Worm (Caenorhabditis elegans) whole organism, L2 larva: ENCODE measurements around the gene pir-2.
A peak's percentile ranks its signal among the peaks of the same experiment; 100 is the strongest.

Experiments
- C34F6.9 ChIP-seq: fragments of 150-350 bp; optimal IDR thresholded peaks from 2 replicates; lab custom pipeline; 2014; ENCODE audit warnings: missing biosample characterization, missing genetic modification characterization
- F13H6.1 ChIP-seq: sonication (generic microtip); optimal IDR thresholded peaks from 2 replicates; lab custom pipeline; 2016; ENCODE audit warnings: missing genetic modification characterization, missing compliant biosample characterization
- R02D3.7 ChIP-seq: fragments of 150-350 bp; optimal IDR thresholded peaks from 2 replicates; lab custom pipeline; 2014; ENCODE audit warnings: missing biosample characterization, missing genetic modification characterization
- ZK546.5 ChIP-seq: sonication (generic microtip); optimal IDR thresholded peaks from 2 replicates; lab custom pipeline; 2017; ENCODE audit warnings: missing biosample characterization, missing genetic modification characterization
- alr-1 ChIP-seq: fragments of 150-350 bp; optimal IDR thresholded peaks from 2 replicates; lab custom pipeline; 2014; ENCODE audit warnings: missing biosample characterization, missing genetic modification characterization
- ama-1 ChIP-seq: fragments of 150-350 bp; optimal IDR thresholded peaks from 2 replicates; lab custom pipeline; 2018; ENCODE audit warnings: inconsistent platforms
- blmp-1 ChIP-seq: sonication (generic microtip); optimal IDR thresholded peaks from 2 replicates; lab custom pipeline; 2017; ENCODE audit warnings: missing genetic modification characterization, mild to moderate bottlenecking, missing compliant biosample characterization, antibody characterized with exemption, moderate library complexity; ENCODE audit not compliant: insufficient read depth
- ceh-82 ChIP-seq: fragments of 150-350 bp; optimal IDR thresholded peaks from 2 replicates; lab custom pipeline; 2014; ENCODE audit warnings: missing biosample characterization, missing genetic modification characterization
- crh-2 ChIP-seq: sonication (generic microtip); optimal IDR thresholded peaks from 2 replicates; lab custom pipeline; 2017; ENCODE audit warnings: missing biosample characterization, missing genetic modification characterization
- dmd-4 ChIP-seq: sonication (generic microtip); optimal IDR thresholded peaks from 2 replicates; lab custom pipeline; 2017; ENCODE audit warnings: missing biosample characterization, missing genetic modification characterization
- egl-27 ChIP-seq: sonication (generic microtip); optimal IDR thresholded peaks from 3 replicates; lab custom pipeline; 2017; ENCODE audit warnings: missing biosample characterization, missing genetic modification reagents, missing genetic modification characterization
- elt-1 ChIP-seq: fragments of 150-350 bp; optimal IDR thresholded peaks from 2 replicates; lab custom pipeline; 2014; ENCODE audit warnings: missing biosample characterization, missing genetic modification characterization
- elt-3 ChIP-seq: sonication (generic microtip); optimal IDR thresholded peaks from 2 replicates; lab custom pipeline; 2017; ENCODE audit warnings: missing biosample characterization, missing genetic modification characterization
- fos-1 ChIP-seq: fragments of 150-350 bp; optimal IDR thresholded peaks from 2 replicates; lab custom pipeline; 2014; ENCODE audit warnings: missing biosample characterization, missing genetic modification characterization
- lin-11 ChIP-seq: fragments of 150-350 bp; sonication (generic microtip); optimal IDR thresholded peaks from 2 replicates; lab custom pipeline; 2014; ENCODE audit warnings: missing biosample characterization, missing genetic modification characterization, inconsistent platforms, mixed read lengths
- lin-39 ChIP-seq: fragments of 150-350 bp; optimal IDR thresholded peaks from 2 replicates; lab custom pipeline; 2014; ENCODE audit warnings: missing biosample characterization, missing genetic modification reagents, missing genetic modification characterization
- lsy-2 ChIP-seq, 2 experiments: fragments of 150-350 bp in 1 of 2; sonication (generic microtip) in 1 of 2; optimal IDR thresholded peaks; 2 replicates each; lab custom pipeline; 2014 to 2017; ENCODE audit warnings: missing biosample characterization in 2 of 2, missing genetic modification characterization in 2 of 2
- mab-5 ChIP-seq: fragments of 150-350 bp; optimal IDR thresholded peaks from 2 replicates; lab custom pipeline; 2014; ENCODE audit warnings: missing biosample characterization, missing genetic modification characterization
- mdl-1 ChIP-seq, 2 experiments: fragments of 150-350 bp in 1 of 2; sonication (generic microtip) in 1 of 2; optimal IDR thresholded peaks; 2 replicates each; lab custom pipeline; 2017; ENCODE audit warnings: missing biosample characterization in 2 of 2, missing genetic modification characterization in 2 of 2
- nhr-10 ChIP-seq: sonication (generic microtip); optimal IDR thresholded peaks from 2 replicates; lab custom pipeline; 2017; ENCODE audit warnings: missing biosample characterization, missing genetic modification characterization
- nhr-11 ChIP-seq: fragments of 150-350 bp; optimal IDR thresholded peaks from 2 replicates; lab custom pipeline; 2014; ENCODE audit warnings: missing biosample characterization, missing genetic modification characterization
- nhr-129 ChIP-seq: fragments of 150-350 bp; optimal IDR thresholded peaks from 2 replicates; lab custom pipeline; 2014; ENCODE audit warnings: missing biosample characterization, missing genetic modification characterization
- nhr-21 ChIP-seq: fragments of 150-350 bp; optimal IDR thresholded peaks from 2 replicates; lab custom pipeline; 2014; ENCODE audit warnings: missing biosample characterization, missing genetic modification characterization
- nhr-23 ChIP-seq: fragments of 150-350 bp; optimal IDR thresholded peaks from 2 replicates; lab custom pipeline; 2014; ENCODE audit warnings: missing biosample characterization, missing genetic modification reagents, missing genetic modification characterization
- nhr-6 ChIP-seq: fragments of 150-350 bp; optimal IDR thresholded peaks from 2 replicates; lab custom pipeline; 2014; ENCODE audit warnings: missing biosample characterization, missing genetic modification characterization
- peb-1 ChIP-seq: fragments of 150-350 bp; optimal IDR thresholded peaks from 2 replicates; lab custom pipeline; 2014; ENCODE audit warnings: missing biosample characterization, missing genetic modification characterization
- sem-4 ChIP-seq: fragments of 150-350 bp; optimal IDR thresholded peaks from 2 replicates; lab custom pipeline; 2014; ENCODE audit warnings: missing biosample characterization, missing genetic modification reagents, missing genetic modification characterization
- sma-3 ChIP-seq: sonication (generic microtip); optimal IDR thresholded peaks from 2 replicates; lab custom pipeline; 2016; ENCODE audit warnings: missing genetic modification reagents, missing genetic modification characterization, missing compliant biosample characterization
- sma-9 ChIP-seq, 2 experiments: fragments of 150-350 bp in 1 of 2; sonication (generic microtip) in 1 of 2; optimal IDR thresholded peaks; 2 replicates each; lab custom pipeline; 2014 to 2016; ENCODE audit warnings: missing genetic modification characterization in 2 of 2, mild to moderate bottlenecking in 1 of 2, missing biosample characterization in 1 of 2, missing compliant biosample characterization in 1 of 2, missing genetic modification reagents in 1 of 2, moderate library complexity in 1 of 2
- snpc-4 ChIP-seq: fragments of 150-350 bp; optimal IDR thresholded peaks from 2 replicates; lab custom pipeline; 2014; ENCODE audit warnings: missing biosample characterization, missing genetic modification characterization
- unc-55 ChIP-seq: fragments of 150-350 bp; sonication (generic microtip); optimal IDR thresholded peaks from 3 replicates; lab custom pipeline; 2014; ENCODE audit warnings: missing biosample characterization, missing genetic modification reagents, missing genetic modification characterization
- zag-1 ChIP-seq: fragments of 150-350 bp; optimal IDR thresholded peaks from 2 replicates; lab custom pipeline; 2014; ENCODE audit warnings: missing biosample characterization, missing genetic modification characterization
- ztf-4 ChIP-seq: fragments of 150-350 bp; optimal IDR thresholded peaks from 2 replicates; lab custom pipeline; 2014; ENCODE audit warnings: missing biosample characterization, missing genetic modification characterization

pir-2 gene

ce11 chrIII:9462785-9463467, 19.5 kb upstream of the pir-2 start:
- TF ChIP-seq ztf-4 (tag; lab: Kevin White, UChicago) (peak; percentile 6), crh-2 (tag; lab: Kevin White, UChicago) (peak; percentile 0), nhr-129 (tag; lab: Kevin White, UChicago) (peak; percentile 28), lin-39 (tag; lab: Kevin White, UChicago) (no peak), lsy-2 (tag; optimal IDR thresholded peaks at IDR 0.05; lab: Kevin White, UChicago) (peak in 1 of 2 experiments; percentile 0), peb-1 (no peak)

- TF ChIP-seq lin-11 (tag; lab: Kevin White, UChicago), result no peak
- no peak for TF ChIP-seq sem-4 (tag; lab: Kevin White, UChicago)
- TF ChIP-seq nhr-6, result no peak
- TF ChIP-seq fos-1 (tag; lab: Kevin White, UChicago), result peak; percentile 2
- TF ChIP-seq nhr-23 (tag; lab: Kevin White, UChicago), result no peak
- no peak for TF ChIP-seq egl-27 (tag; lab: Kevin White, UChicago)
Observed at ce11 chrIII:9461894-9462784, 18.7 kb upstream of the pir-2 start.

- TF ChIP-seq nhr-11 (tag; lab: Kevin White, UChicago) (no peak), C34F6.9 (tag; lab: Kevin White, UChicago) (peak; percentile 74), nhr-23 (tag; lab: Kevin White, UChicago) (no peak), fos-1 (tag; lab: Kevin White, UChicago) (peak; percentile 24), peb-1 (no peak), nhr-6 (no peak), nhr-129 (tag; lab: Kevin White, UChicago) (peak; percentile 90), ama-1 (lab: Kevin White, UChicago) (peak; percentile 38), blmp-1 (tag; lab: Kevin White, UChicago) (peak; percentile 22), snpc-4 (tag; lab: Kevin White, UChicago) (no peak), nhr-21 (tag; lab: Kevin White, UChicago) (peak; percentile 42), nhr-10 (no peak), dmd-4 (tag; lab: Kevin White, UChicago) (no peak), zag-1 (no peak), alr-1 (tag; lab: Kevin White, UChicago) (no peak), sma-9 (GFP tag; optimal IDR thresholded peaks at IDR 0.05; lab: Kevin White, UChicago) (peak; percentile 39), sma-9 (tag; optimal IDR thresholded peaks at IDR 0.05; lab: Kevin White, UChicago) (no peak), lin-11 (tag; lab: Kevin White, UChicago) (no peak), crh-2 (tag; lab: Kevin White, UChicago) (peak; percentile 3), ZK546.5 (tag; lab: Kevin White, UChicago) (no peak), elt-1 (tag; lab: Kevin White, UChicago) (no peak), elt-3 (tag; lab: Kevin White, UChicago) (no peak), ztf-4 (tag; lab: Kevin White, UChicago) (peak; percentile 57), mdl-1 (tag; optimal IDR thresholded peaks at IDR 0.05; lab: Kevin White, UChicago) (no peak), mab-5 (tag; lab: Kevin White, UChicago) (peak; percentile 10), R02D3.7 (no peak), ceh-82 (tag; lab: Kevin White, UChicago) (no peak), lsy-2 (tag; optimal IDR thresholded peaks at IDR 0.05; lab: Kevin White, UChicago) (peak; percentile 14 to 37), unc-55 (no peak), sma-3 (GFP tag; lab: Kevin White, UChicago) (peak; percentile 13), F13H6.1 (peak; percentile 75)
Observed at ce11 chrIII:9457192-9458103, 14.0 kb upstream of the pir-2 start.
